Fruit fly (Drosophila melanogaster) whole organism, adult: ENCODE measurements around the gene Glys.

Experiments
- CG11617 ChIP-seq: fragments of 200-800 bp; sonication (Bioruptor generic); optimal IDR thresholded peaks from 2 replicates; lab custom pipeline; 2017; ENCODE audit warnings: mild to moderate bottlenecking, missing biosample characterization, missing genetic modification reagents, missing genetic modification characterization
- CG12768 ChIP-seq: fragments of 200-800 bp; sonication (Bioruptor generic); optimal IDR thresholded peaks from 2 replicates; lab custom pipeline; 2017; ENCODE audit warnings: missing biosample characterization, missing genetic modification characterization, mild to moderate bottlenecking, moderate library complexity, missing genetic modification reagents
- CG14711 ChIP-seq: fragments of 200-800 bp; sonication (Bioruptor generic); optimal IDR thresholded peaks from 2 replicates; lab custom pipeline; 2018; ENCODE audit warnings: missing biosample characterization, mild to moderate bottlenecking, missing genetic modification characterization, moderate library complexity
- CG1620 ChIP-seq: fragments of 200-800 bp; sonication (Bioruptor generic); optimal IDR thresholded peaks from 2 replicates; lab custom pipeline; 2016; ENCODE audit warnings: missing biosample characterization, missing genetic modification characterization
- CG33017 ChIP-seq: fragments of 200-800 bp; sonication (Bioruptor generic); optimal IDR thresholded peaks from 2 replicates; lab custom pipeline; 2018; ENCODE audit warnings: missing biosample characterization, mild to moderate bottlenecking, missing genetic modification characterization, moderate library complexity
- CG5204 ChIP-seq: fragments of 200-800 bp; sonication (Bioruptor generic); optimal IDR thresholded peaks from 2 replicates; lab custom pipeline; 2016; ENCODE audit warnings: missing biosample characterization, missing genetic modification characterization
- CG7045 ChIP-seq: fragments of 200-800 bp; sonication (Bioruptor generic); optimal IDR thresholded peaks from 2 replicates; lab custom pipeline; 2017; ENCODE audit warnings: missing biosample characterization, mild to moderate bottlenecking, missing genetic modification characterization
- CG7101 ChIP-seq: fragments of 200-800 bp; sonication (Bioruptor generic); optimal IDR thresholded peaks from 2 replicates; lab custom pipeline; 2018; ENCODE audit warnings: missing biosample characterization, mild to moderate bottlenecking, missing genetic modification characterization, moderate library complexity
- Clk ChIP-seq: fragments of 200-800 bp; sonication (Bioruptor generic); optimal IDR thresholded peaks from 2 replicates; lab custom pipeline; 2017; ENCODE audit warnings: missing biosample characterization, missing genetic modification characterization
- Crg-1 ChIP-seq: fragments of 200-800 bp; sonication (Bioruptor generic); optimal IDR thresholded peaks from 2 replicates; lab custom pipeline; 2016; ENCODE audit warnings: missing biosample characterization, missing genetic modification characterization
- Hr96 ChIP-seq: fragments of 200-800 bp; sonication (Bioruptor generic); optimal IDR thresholded peaks from 2 replicates; lab custom pipeline; 2016; ENCODE audit warnings: missing biosample characterization, missing genetic modification characterization
- Mnt ChIP-seq: fragments of 200-800 bp; sonication (Bioruptor generic); optimal IDR thresholded peaks from 2 replicates; lab custom pipeline; 2016; ENCODE audit warnings: missing biosample characterization, mild to moderate bottlenecking, missing genetic modification characterization
- bab1 ChIP-seq: fragments of 200-800 bp; sonication (Bioruptor generic); optimal IDR thresholded peaks from 3 replicates; lab custom pipeline; 2019; ENCODE audit warnings: missing biosample characterization, mild to moderate bottlenecking, missing genetic modification characterization, moderate library complexity
- cic ChIP-seq: fragments of 200-800 bp; sonication (Bioruptor generic); optimal IDR thresholded peaks from 2 replicates; lab custom pipeline; 2017; ENCODE audit warnings: missing biosample characterization, mild to moderate bottlenecking, missing genetic modification characterization, moderate library complexity
- cnc ChIP-seq, 2 experiments: fragments of >200 bp; optimal IDR thresholded peaks; 2 replicates each; lab custom pipeline; 2017
- kay ChIP-seq: fragments of 200-800 bp; sonication (Bioruptor generic); peaks from one replicate; lab custom pipeline; 2016; ENCODE audit warnings: missing biosample characterization, missing genetic modification characterization, borderline replicate concordance
- ovo ChIP-seq: fragments of 200-800 bp; sonication (Bioruptor generic); optimal IDR thresholded peaks from 2 replicates; lab custom pipeline; 2016; ENCODE audit warnings: missing biosample characterization, missing genetic modification characterization
- pad ChIP-seq: fragments of 200-800 bp; sonication (Bioruptor generic); optimal IDR thresholded peaks from 3 replicates; lab custom pipeline; 2017; ENCODE audit warnings: missing biosample characterization, missing genetic modification characterization, mild to moderate bottlenecking, moderate library complexity, missing genetic modification reagents
- tj ChIP-seq: fragments of 200-800 bp; sonication (Bioruptor generic); optimal IDR thresholded peaks from 3 replicates; lab custom pipeline; 2017; ENCODE audit warnings: missing biosample characterization, mild to moderate bottlenecking, missing genetic modification characterization, moderate library complexity
- toe ChIP-seq: fragments of 200-800 bp; sonication (Bioruptor generic); optimal IDR thresholded peaks from 2 replicates; lab custom pipeline; 2016; ENCODE audit warnings: missing biosample characterization, missing genetic modification characterization

The Glys gene

dm6 chr3R:15117765-15118164 is 29.6 kb downstream of the Glys start:
- TF ChIP-seq Hr96 (GFP tag; lab: Kevin White, UChicago) (no peak), pad (no peak), CG5204 (GFP tag; lab: Kevin White, UChicago) (no peak), ovo (GFP tag; lab: Kevin White, UChicago) (no peak), bab1 (no peak), CG7045 (GFP tag; lab: Kevin White, UChicago) (no peak), CG14711 (tag; lab: Kevin White, UChicago) (no peak), tj (GFP tag; lab: Kevin White, UChicago) (no peak), Clk (GFP tag; lab: Kevin White, UChicago) (no peak), cic (GFP tag; lab: Kevin White, UChicago) (no peak), CG1620 (GFP tag; lab: Kevin White, UChicago) (no peak), CG12768 (GFP tag; lab: Kevin White, UChicago) (no peak), cnc (optimal IDR thresholded peaks at IDR 0.05; lab: Kevin White, UChicago) (no peak), CG7101 (tag; lab: Kevin White, UChicago) (no peak), kay (GFP tag; lab: Kevin White, UChicago) (no peak)

dm6 chr3R:15114465-15115228 is 32.7 kb downstream of the Glys start:
- TF ChIP-seq Clk (GFP tag; lab: Kevin White, UChicago) (no peak), CG5204 (GFP tag; lab: Kevin White, UChicago) (peak; percentile 29), ovo (GFP tag; lab: Kevin White, UChicago) (no peak), kay (GFP tag; lab: Kevin White, UChicago) (peak; percentile 7), CG33017 (no peak), Mnt (peak; percentile 5), CG1620 (GFP tag; lab: Kevin White, UChicago) (no peak), Crg-1 (GFP tag; lab: Kevin White, UChicago) (no peak), toe (GFP tag; lab: Kevin White, UChicago) (peak; percentile 2), CG12768 (GFP tag; lab: Kevin White, UChicago) (no peak), tj (GFP tag; lab: Kevin White, UChicago) (no peak), cnc (optimal IDR thresholded peaks at IDR 0.05; lab: Kevin White, UChicago) (no peak), CG7045 (GFP tag; lab: Kevin White, UChicago) (peak; percentile 8), Hr96 (GFP tag; lab: Kevin White, UChicago) (no peak), cic (GFP tag; lab: Kevin White, UChicago) (no peak), CG11617 (peak; percentile 19), CG7101 (tag; lab: Kevin White, UChicago) (peak; percentile 28), bab1 (peak; percentile 71), CG14711 (tag; lab: Kevin White, UChicago) (no peak), pad (no peak)

- TF ChIP-seq toe (GFP tag; lab: Kevin White, UChicago) (no peak), cic (GFP tag; lab: Kevin White, UChicago) (no peak), bab1 (no peak), CG33017 (no peak), Mnt (no peak), Hr96 (GFP tag; lab: Kevin White, UChicago) (no peak), Clk (GFP tag; lab: Kevin White, UChicago) (no peak), pad (no peak), CG5204 (GFP tag; lab: Kevin White, UChicago) (no peak), CG11617 (no peak), CG14711 (tag; lab: Kevin White, UChicago) (no peak), kay (GFP tag; lab: Kevin White, UChicago) (no peak), tj (GFP tag; lab: Kevin White, UChicago) (no peak), ovo (GFP tag; lab: Kevin White, UChicago) (no peak), Crg-1 (GFP tag; lab: Kevin White, UChicago) (no peak), CG7045 (GFP tag; lab: Kevin White, UChicago) (no peak)
These were observed 33.7 kb downstream of the Glys start for dm6 chr3R:15113584-15113983.

- no peak for TF ChIP-seq cnc (optimal IDR thresholded peaks at IDR 0.05; lab: Kevin White, UChicago)
- no peak for TF ChIP-seq Mnt
- no peak for TF ChIP-seq CG5204 (GFP tag; lab: Kevin White, UChicago)
- no peak for TF ChIP-seq kay (GFP tag; lab: Kevin White, UChicago)
- no peak for TF ChIP-seq CG7101 (tag; lab: Kevin White, UChicago)
- no peak for TF ChIP-seq CG7045 (GFP tag; lab: Kevin White, UChicago)
- TF ChIP-seq ovo (GFP tag; lab: Kevin White, UChicago): no peak
- no peak for TF ChIP-seq Clk (GFP tag; lab: Kevin White, UChicago)
- no peak for TF ChIP-seq pad
- no peak for TF ChIP-seq Hr96 (GFP tag; lab: Kevin White, UChicago)
- TF ChIP-seq Crg-1 (GFP tag; lab: Kevin White, UChicago): no peak
- no peak for TF ChIP-seq cic (GFP tag; lab: Kevin White, UChicago)
- TF ChIP-seq bab1: no peak
- no peak for TF ChIP-seq tj (GFP tag; lab: Kevin White, UChicago)
- no peak for TF ChIP-seq CG14711 (tag; lab: Kevin White, UChicago)
- TF ChIP-seq toe (GFP tag; lab: Kevin White, UChicago): no peak
These were observed 35.1 kb downstream of the Glys start for dm6 chr3R:15112232-15112631.

- TF ChIP-seq CG33017 (no peak), tj (GFP tag; lab: Kevin White, UChicago) (no peak), cnc (optimal IDR thresholded peaks at IDR 0.05; lab: Kevin White, UChicago) (no peak), CG7045 (GFP tag; lab: Kevin White, UChicago) (peak; percentile 7), pad (no peak), Mnt (no peak), CG12768 (GFP tag; lab: Kevin White, UChicago) (no peak), ovo (GFP tag; lab: Kevin White, UChicago) (no peak), CG7101 (tag; lab: Kevin White, UChicago) (peak; percentile 23), bab1 (no peak), CG5204 (GFP tag; lab: Kevin White, UChicago) (peak; percentile 42), cic (GFP tag; lab: Kevin White, UChicago) (no peak), toe (GFP tag; lab: Kevin White, UChicago) (no peak), CG11617 (no peak), Hr96 (GFP tag; lab: Kevin White, UChicago) (no peak), kay (GFP tag; lab: Kevin White, UChicago) (peak; percentile 51), Crg-1 (GFP tag; lab: Kevin White, UChicago) (no peak), CG14711 (tag; lab: Kevin White, UChicago) (no peak), Clk (GFP tag; lab: Kevin White, UChicago) (no peak)
These were observed 37.2 kb downstream of the Glys start for dm6 chr3R:15110135-15110534.
